Worm (Caenorhabditis elegans): ENCODE results near the gene rla-2.

The rla-2 gene

ce11 chrIV:13334287-13334686 lies 35.8 kb downstream of the rla-2 start (continued):
- no peak for TF ChIP-seq T07F8.4 (tag; optimal IDR thresholded peaks at IDR 0.05)
- no peak for TF ChIP-seq snpc-4 (GFP tag; optimal IDR thresholded peaks at IDR 0.05)
- peak in 1 of 4 experiments; percentile 2 for TF ChIP-seq snpc-4 (tag; optimal IDR thresholded peaks at IDR 0.05)
- peak; percentile 92 for TF ChIP-seq nhr-80 (tag; optimal IDR thresholded peaks at IDR 0.05)
- TF ChIP-seq B0336.3 (GFP tag; IDR thresholded peaks at IDR 0.05) = peak; percentile 43; the same call in 1 of the 2 replicates

- no peak for TF ChIP-seq tbx-9 (tag; optimal IDR thresholded peaks at IDR 0.05; ENCODE audit: borderline replicate concordance)
- no peak for TF ChIP-seq unc-130 (GFP tag; optimal IDR thresholded peaks at IDR 0.05)
- TF ChIP-seq him-1 (tag; optimal IDR thresholded peaks at IDR 0.05) = no peak
- TF ChIP-seq Y56A3A.18 (GFP tag; IDR thresholded peaks at IDR 0.05) = no peak
- peak; percentile 8 for TF ChIP-seq F52B5.7 (tag; optimal IDR thresholded peaks at IDR 0.05)
- TF ChIP-seq ztf-22 (GFP tag; optimal IDR thresholded peaks at IDR 0.05) = no peak
- TF ChIP-seq egrh-3 (GFP tag; IDR thresholded peaks at IDR 0.05) = peak; percentile 31; the same call in 1 of the 2 replicates
- TF ChIP-seq C17E4.6 (GFP tag; IDR thresholded peaks at IDR 0.05) = no peak
- TF ChIP-seq tlf-1 (GFP tag; optimal IDR thresholded peaks at IDR 0.05) = no peak
- TF ChIP-seq F10E7.11 (tag; optimal IDR thresholded peaks at IDR 0.05) = no peak
- no peak for TF ChIP-seq ztf-25 (GFP tag; IDR thresholded peaks at IDR 0.05)
- TF ChIP-seq mxl-1 (tag; optimal IDR thresholded peaks at IDR 0.05) = no peak
- no peak for TF ChIP-seq ztf-26 (tag; optimal IDR thresholded peaks at IDR 0.05)
- TF ChIP-seq ztf-3 (GFP tag; optimal IDR thresholded peaks at IDR 0.05) = no peak
- TF ChIP-seq rpc-1 (optimal IDR thresholded peaks at IDR 0.05) = no peak
- TF ChIP-seq rpc-1 (tag; optimal IDR thresholded peaks at IDR 0.05) = no peak
- TF ChIP-seq zfh-2 (GFP tag; conservative IDR thresholded peaks at IDR 0.05) = peak; percentile 69; the same call in 1 of the 2 replicates
- no peak for TF ChIP-seq Y53G8AR.9 (GFP tag; conservative IDR thresholded peaks at IDR 0.05)
- no peak for TF ChIP-seq F39B2.1 (GFP tag; IDR thresholded peaks at IDR 0.05)
These were observed 38.8 kb downstream of the rla-2 start, which contains the start of gene pqn-74 for ce11 chrIV:13331285-13331684. TSS of gene pqn-74 (minus strand) at chrIV:13331406.

ce11 chrIV:13330547-13330946 lies 39.5 kb downstream of the rla-2 start:
- TF ChIP-seq zfh-2 (GFP tag; conservative IDR thresholded peaks at IDR 0.05) (0 out of 2 replicates have a peak, but pooled peaks have one; percentile 22), bed-2 (GFP tag; IDR thresholded peaks at IDR 0.05) (no peak), Y56A3A.18 (GFP tag; IDR thresholded peaks at IDR 0.05) (0 out of 2 replicates have a peak, but pooled peaks have one; percentile 43)

ce11 chrIV:13328059-13328458 lies 42.0 kb downstream of the rla-2 start, which contains the start of gene far-6:
TSS of gene far-6 (plus strand) at chrIV:13328359.
- no peak for TF ChIP-seq madf-10 (tag; optimal IDR thresholded peaks at IDR 0.05)

ce11 chrIV:13327064-13327463 lies 43.0 kb downstream of the rla-2 start:
- TF ChIP-seq unc-62 (GFP tag; optimal IDR thresholded peaks at IDR 0.05) (peak; percentile 84), let-607 (tag; optimal IDR thresholded peaks at IDR 0.05) (peak in 1 of 2 experiments; percentile 24), ztf-25 (GFP tag; IDR thresholded peaks at IDR 0.05) (no peak), nhr-80 (tag; optimal IDR thresholded peaks at IDR 0.05) (peak; percentile 91), pha-4 (tag; optimal IDR thresholded peaks at IDR 0.05) (peak; percentile 51)

ce11 chrIV:13323823-13324359 lies 46.2 kb downstream of the rla-2 start, which contains the start of gene fat-2:
TSS of gene fat-2 (plus strand) at chrIV:13323873.
- TF ChIP-seq zim-3 (tag; optimal IDR thresholded peaks at IDR 0.05) (peak; percentile 2), dox-1 (GFP tag; IDR thresholded peaks at IDR 0.05) (no peak)

All from whole organism, young adult.